Worm (Caenorhabditis elegans): ENCODE results near the gene rbm-7.
A peak's percentile ranks its signal among the peaks of the same experiment; 100 is the strongest.

Gene rbm-7

DNA sequence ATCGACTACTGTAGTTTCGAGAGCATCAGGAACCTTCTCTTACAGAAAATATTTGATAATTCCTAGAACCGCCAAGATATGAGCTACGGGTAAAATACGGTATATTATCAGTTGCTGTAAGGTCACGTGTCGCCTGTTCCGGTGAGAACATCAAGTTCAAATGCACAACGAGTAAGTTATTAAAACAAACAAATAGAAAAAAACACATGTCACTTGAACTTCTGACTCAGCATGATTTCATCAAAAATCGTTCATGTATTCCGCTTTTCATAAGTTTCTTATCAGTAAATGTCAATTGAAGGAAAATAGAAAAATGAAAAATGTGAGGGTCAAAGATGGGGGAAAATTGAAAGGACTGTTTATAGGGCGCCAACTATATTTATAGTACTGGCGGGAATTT, 29.0 kb upstream of the rbm-7 start:
- no peak for TF ChIP-seq hlh-4 (tag; optimal IDR thresholded peaks at IDR 0.05)
- no peak for TF ChIP-seq dsc-1 (tag; optimal IDR thresholded peaks at IDR 0.05)
- no peak for TF ChIP-seq efl-1 (optimal IDR thresholded peaks at IDR 0.05)
- TF ChIP-seq efl-1 (GFP tag; optimal IDR thresholded peaks at IDR 0.05 in 1 of 2) = no peak
- TF ChIP-seq elt-2 (tag; optimal IDR thresholded peaks at IDR 0.05) = peak; percentile 53

DNA sequence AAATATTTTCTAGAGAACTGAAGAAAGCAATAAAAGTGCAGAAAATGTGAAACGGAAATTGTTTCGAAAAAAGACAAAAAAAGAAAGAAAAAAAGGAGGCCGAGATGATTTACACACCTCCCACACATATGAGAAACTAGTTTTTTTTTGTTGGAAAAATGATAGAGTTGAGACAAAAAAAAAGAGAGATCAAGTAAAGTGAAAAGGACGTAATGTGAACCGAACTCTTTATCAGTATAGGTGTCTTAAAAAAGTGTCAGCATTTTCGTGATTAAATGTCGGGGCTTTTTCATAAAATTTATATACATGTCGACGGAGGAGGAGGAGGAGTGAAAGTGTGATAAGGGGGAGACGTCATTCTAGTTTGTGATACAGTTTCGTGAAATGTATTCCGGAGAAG, 27.6 kb upstream of the rbm-7 start:
- peak; percentile 18 for TF ChIP-seq nhr-85 (tag)
- TF ChIP-seq nhr-90 (tag; optimal IDR thresholded peaks at IDR 0.05; ENCODE audit: poor library complexity) = peak; percentile 9
- TF ChIP-seq tlp-1 (tag; optimal IDR thresholded peaks at IDR 0.05) = no peak
- no peak for TF ChIP-seq lir-3 (tag; optimal IDR thresholded peaks at IDR 0.05; ENCODE audit: poor library complexity)
- TF ChIP-seq elt-3 (tag; optimal IDR thresholded peaks at IDR 0.05) = peak in 1 of 6 experiments; percentile 2
- peak; percentile 63 for TF ChIP-seq elt-2 (tag; optimal IDR thresholded peaks at IDR 0.05)
- no peak for TF ChIP-seq unc-86 (tag; optimal IDR thresholded peaks at IDR 0.05)
- TF ChIP-seq lin-35 (GFP tag; optimal IDR thresholded peaks at IDR 0.05) = peak in 1 of 2 experiments; percentile 0
- no peak for TF ChIP-seq efl-1 (optimal IDR thresholded peaks at IDR 0.05)
- TF ChIP-seq efl-1 (GFP tag; optimal IDR thresholded peaks at IDR 0.05 in 1 of 2) = peak in 1 of 2 experiments; percentile 77
- TF ChIP-seq blmp-1 (tag; optimal IDR thresholded peaks at IDR 0.05) = peak; percentile 21

DNA sequence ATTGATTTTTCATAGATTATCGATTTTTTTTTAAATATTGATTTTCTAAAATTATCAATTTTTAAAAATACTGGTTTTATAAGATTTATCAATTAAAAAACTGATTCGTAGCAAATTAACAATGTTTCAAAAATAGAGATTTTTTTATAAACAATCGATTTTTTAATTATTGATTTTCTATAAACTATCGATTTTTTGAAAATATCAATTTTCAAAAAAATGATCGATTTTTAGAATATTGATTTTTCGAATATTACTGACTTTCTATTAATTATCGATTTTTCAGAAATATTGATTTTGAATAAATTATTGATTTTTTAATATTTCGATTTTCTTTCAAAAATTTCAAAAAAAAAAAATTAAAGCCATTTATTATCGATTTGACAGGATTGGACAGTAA, 20.9 kb upstream of the rbm-7 start:
- TF ChIP-seq lin-14 (GFP tag; optimal IDR thresholded peaks at IDR 0.05) (no peak), pax-3 (tag; optimal IDR thresholded peaks at IDR 0.05) (no peak), aha-1 (tag; optimal IDR thresholded peaks at IDR 0.05) (no peak), hpl-2 (GFP tag; optimal IDR thresholded peaks at IDR 0.05) (no peak), lin-15B (tag; optimal IDR thresholded peaks at IDR 0.05) (no peak), ceh-8 (GFP tag; optimal IDR thresholded peaks at IDR 0.05) (no peak), tlp-1 (tag; optimal IDR thresholded peaks at IDR 0.05) (no peak), unc-30 (tag; optimal IDR thresholded peaks at IDR 0.05) (no peak), lir-3 (tag; optimal IDR thresholded peaks at IDR 0.05; ENCODE audit: poor library complexity) (no peak), rnt-1 (tag; optimal IDR thresholded peaks at IDR 0.05) (no peak), C16A3.4 (tag; optimal IDR thresholded peaks at IDR 0.05) (no peak), nhr-85 (tag) (no peak), egl-27 (tag; optimal IDR thresholded peaks at IDR 0.05) (no peak)

DNA sequence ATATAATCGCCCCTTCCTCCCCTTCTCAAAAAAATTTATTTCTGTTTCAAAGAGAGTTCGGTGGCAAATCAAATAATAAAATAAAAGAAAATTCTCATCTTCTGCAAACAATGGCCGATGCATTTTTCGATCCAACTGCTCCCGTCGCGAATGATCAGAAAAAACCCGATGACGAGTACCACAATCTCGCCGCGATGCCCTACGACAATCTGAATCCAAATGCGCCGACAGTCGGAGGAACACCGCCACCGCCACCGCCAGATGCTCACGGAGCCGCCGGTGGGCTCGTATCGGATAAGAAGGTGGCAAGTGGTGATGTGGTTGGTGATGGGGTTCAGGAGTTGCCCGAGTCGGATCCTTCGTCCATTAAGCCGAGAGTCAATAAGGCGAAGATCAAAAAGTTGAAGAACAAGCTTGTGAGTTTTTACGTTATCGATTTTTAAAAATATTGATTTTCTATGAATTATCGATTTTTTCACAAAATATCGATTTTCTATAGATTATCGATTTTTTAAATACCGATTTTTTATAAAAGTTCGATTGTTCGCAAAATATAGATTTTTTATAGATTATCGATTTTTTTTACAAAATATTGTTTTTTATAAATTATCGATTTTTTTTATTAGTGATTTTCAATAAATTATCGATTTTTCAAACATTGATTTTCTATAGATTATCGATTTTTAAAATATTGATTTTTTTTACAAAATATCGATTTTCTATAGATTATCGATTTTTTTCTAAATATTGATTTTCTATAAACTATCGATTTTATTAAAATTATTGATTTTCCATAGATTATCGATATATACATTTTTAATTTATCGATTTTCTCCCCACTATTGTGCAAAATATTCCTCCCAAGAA, 19.9 kb upstream of the rbm-7 start, which contains the start of gene Y39E4A.1:
Gene Y39E4A.1 (plus strand): TSS at position 51 of the 867 bp plus-strand sequence.
- TF ChIP-seq ceh-82 (tag; optimal IDR thresholded peaks at IDR 0.05) = no peak
- no peak for TF ChIP-seq unc-30 (tag; optimal IDR thresholded peaks at IDR 0.05)
- no peak for TF ChIP-seq snpc-4 (tag; optimal IDR thresholded peaks at IDR 0.05)
- no peak for TF ChIP-seq snu-23 (GFP tag; optimal IDR thresholded peaks at IDR 0.05)
- no peak for TF ChIP-seq nhr-71 (tag; optimal IDR thresholded peaks at IDR 0.05)
- TF ChIP-seq mef-2 (tag; optimal IDR thresholded peaks at IDR 0.05) = no peak
- TF ChIP-seq nhr-90 (tag; optimal IDR thresholded peaks at IDR 0.05; ENCODE audit: poor library complexity) = no peak
- no peak for TF ChIP-seq nhr-237 (tag; optimal IDR thresholded peaks at IDR 0.05)
- no peak for TF ChIP-seq fkh-10 (GFP tag; optimal IDR thresholded peaks at IDR 0.05)
- TF ChIP-seq egl-27 (tag; optimal IDR thresholded peaks at IDR 0.05) = no peak

DNA sequence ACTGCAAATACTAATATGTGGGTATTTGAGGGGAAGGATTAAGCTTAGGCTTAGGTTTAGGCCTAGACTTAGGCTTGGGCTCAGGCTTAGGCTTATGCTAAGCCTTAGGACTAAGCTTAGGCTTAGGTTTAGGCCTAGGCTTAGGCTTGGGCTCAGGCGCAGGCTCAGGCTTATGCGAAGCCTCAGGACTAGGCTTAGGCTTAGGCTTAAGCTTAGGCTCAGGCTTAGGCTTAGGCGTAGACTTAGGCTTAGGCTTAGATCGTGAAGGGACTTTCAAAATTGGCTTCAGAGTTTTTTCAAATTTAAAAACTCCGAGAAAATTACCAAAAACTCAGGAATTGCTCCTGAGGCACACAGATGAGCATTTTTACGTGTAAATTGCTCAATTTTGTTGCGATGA, 13.4 kb upstream of the rbm-7 start:
- no peak for TF ChIP-seq lin-35 (GFP tag; optimal IDR thresholded peaks at IDR 0.05)
- TF ChIP-seq efl-1 (optimal IDR thresholded peaks at IDR 0.05) = no peak
- peak in 1 of 2 experiments; percentile 62 for TF ChIP-seq efl-1 (GFP tag; optimal IDR thresholded peaks at IDR 0.05 in 1 of 2)

DNA sequence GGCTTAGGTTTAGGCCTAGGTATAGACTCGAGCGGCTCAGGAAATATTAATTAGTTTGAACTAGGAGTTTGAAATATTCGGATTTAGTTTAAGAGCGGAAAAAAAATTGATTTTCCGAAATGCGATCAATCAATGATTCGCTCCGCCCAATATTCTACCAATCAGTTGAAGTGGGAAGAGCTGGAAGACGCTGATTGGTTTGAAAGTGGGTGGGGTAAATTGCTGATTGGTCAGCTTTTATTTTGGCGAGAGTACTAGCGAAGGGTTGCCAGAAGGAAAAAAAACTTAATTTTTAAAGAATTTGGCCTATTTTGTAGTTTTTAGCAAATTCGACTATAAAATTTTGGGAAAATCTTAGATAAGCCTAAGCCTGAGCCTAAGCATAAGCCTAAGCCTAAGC, 12.4 kb upstream of the rbm-7 start:
- TF ChIP-seq ceh-82 (tag; optimal IDR thresholded peaks at IDR 0.05) (no peak), hpl-2 (GFP tag; optimal IDR thresholded peaks at IDR 0.05) (no peak), hlh-17 (GFP tag; optimal IDR thresholded peaks at IDR 0.05; ENCODE audit: borderline replicate concordance) (no peak), mef-2 (tag; optimal IDR thresholded peaks at IDR 0.05) (no peak), nhr-77 (tag; optimal IDR thresholded peaks at IDR 0.05) (no peak), aha-1 (tag; optimal IDR thresholded peaks at IDR 0.05) (no peak), zag-1 (tag; optimal IDR thresholded peaks at IDR 0.05) (no peak), nhr-19 (GFP tag; conservative IDR thresholded peaks at IDR 0.05) (no peak), sptf-1 (tag; optimal IDR thresholded peaks at IDR 0.05) (no peak), hlh-4 (tag; optimal IDR thresholded peaks at IDR 0.05) (no peak), snpc-4 (tag; optimal IDR thresholded peaks at IDR 0.05) (no peak), ztf-11 (tag; optimal IDR thresholded peaks at IDR 0.05) (no peak), grh-1 (GFP tag; IDR thresholded peaks at IDR 0.05) (no peak)
